Worm (Caenorhabditis elegans) whole organism, L2 larva: ENCODE data around the gene F22E5.1.

Source experiments
- Y55F3AM.14 ChIP-seq: fragments of 200-800 bp; sonication (Bioruptor generic); optimal IDR thresholded peaks from 2 replicates; lab custom pipeline; 2018; ENCODE audit warnings: mild to moderate bottlenecking, missing genetic modification characterization, missing compliant biosample characterization
- blmp-1 ChIP-seq: sonication (generic microtip); optimal IDR thresholded peaks from 2 replicates; lab custom pipeline; 2017; ENCODE audit warnings: missing genetic modification characterization, mild to moderate bottlenecking, missing compliant biosample characterization, antibody characterized with exemption, moderate library complexity; ENCODE audit not compliant: insufficient read depth
- gmeb-1 ChIP-seq: fragments of 150-350 bp; optimal IDR thresholded peaks from 2 replicates; lab custom pipeline; 2014; ENCODE audit warnings: missing biosample characterization, missing genetic modification characterization
- lin-13 ChIP-seq: fragments of 150-350 bp; optimal IDR thresholded peaks from 2 replicates; lab custom pipeline; 2014; ENCODE audit warnings: missing biosample characterization, missing genetic modification reagents, missing genetic modification characterization
- mab-5 ChIP-seq: fragments of 150-350 bp; optimal IDR thresholded peaks from 2 replicates; lab custom pipeline; 2014; ENCODE audit warnings: missing biosample characterization, missing genetic modification characterization
- mbf-1 ChIP-seq: sonication (generic microtip); optimal IDR thresholded peaks from 2 replicates; lab custom pipeline; 2017; ENCODE audit warnings: missing biosample characterization, missing genetic modification characterization
- nhr-11 ChIP-seq: fragments of 150-350 bp; optimal IDR thresholded peaks from 2 replicates; lab custom pipeline; 2014; ENCODE audit warnings: missing biosample characterization, missing genetic modification characterization
- unc-62 ChIP-seq: fragments of 150-350 bp; optimal IDR thresholded peaks from 2 replicates; lab custom pipeline; 2014; ENCODE audit warnings: missing biosample characterization, missing genetic modification reagents, missing genetic modification characterization

DNA sequence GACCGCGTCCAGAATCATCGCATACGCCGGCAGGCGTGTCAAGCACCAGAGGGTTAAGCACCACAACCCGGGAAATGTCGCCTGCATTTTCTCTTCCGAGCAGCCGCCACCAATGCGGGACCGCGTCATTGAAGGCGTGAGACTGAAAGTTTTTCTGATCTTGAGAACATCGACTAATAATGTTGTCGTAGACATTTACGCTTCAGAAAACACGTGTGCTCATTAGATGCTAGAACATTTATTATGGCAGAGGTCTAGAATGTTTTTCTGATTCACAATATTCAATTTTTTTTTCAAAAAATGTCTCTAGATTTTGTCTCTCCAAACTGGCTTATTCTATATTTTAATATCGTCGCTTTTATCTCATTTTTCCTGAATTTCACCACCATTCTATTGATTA is 17.0 kb upstream of the F22E5.1 start, which contains the start of gene sri-47:
- TF ChIP-seq Y55F3AM.14 (GFP tag; lab: Kevin White, UChicago) (no peak), lin-13 (GFP tag; lab: Kevin White, UChicago) (no peak), mbf-1 (tag; lab: Kevin White, UChicago) (no peak), mab-5 (tag; lab: Kevin White, UChicago) (no peak), blmp-1 (no peak), gmeb-1 (tag; lab: Kevin White, UChicago) (no peak), nhr-11 (tag; lab: Kevin White, UChicago) (no peak), unc-62 (GFP tag; lab: Kevin White, UChicago) (no peak)
